Fruit fly (Drosophila melanogaster) whole organism, embryonic: ENCODE measurements around the gene CG17344.

Source experiments
- ATbp ChIP-seq: fragments of 200-800 bp; sonication (Bioruptor generic); optimal IDR thresholded peaks from 2 replicates; lab custom pipeline; 2017; ENCODE audit warnings: missing biosample characterization, mild to moderate bottlenecking, missing genetic modification characterization, missing genetic modification reagents
- Asciz ChIP-seq: fragments of 200-800 bp; sonication (Bioruptor generic); optimal IDR thresholded peaks from 2 replicates; lab custom pipeline; 2017; ENCODE audit warnings: missing biosample characterization, mild to moderate bottlenecking, missing genetic modification characterization, missing genetic modification reagents
- Bdp1 ChIP-seq: fragments of 200-800 bp; sonication (Bioruptor generic); optimal IDR thresholded peaks from 3 replicates; lab custom pipeline; 2016; ENCODE audit warnings: missing biosample characterization, missing genetic modification characterization
- C15 ChIP-seq: fragments of 200-800 bp; sonication (Bioruptor generic); IDR thresholded peaks from 3 replicates; pipeline ENCODE4 v1.3.6; 2022; ENCODE audit warnings: missing biosample characterization, missing genetic modification characterization
- CG11504 ChIP-seq: fragments of 200-800 bp; sonication (Bioruptor generic); optimal IDR thresholded peaks from 3 replicates; lab custom pipeline; 2019; ENCODE audit warnings: missing biosample characterization, mild to moderate bottlenecking, missing genetic modification characterization, moderate library complexity
- CG12219 ChIP-seq: fragments of 200-800 bp; sonication (Bioruptor generic); optimal IDR thresholded peaks from 3 replicates; lab custom pipeline; 2018; ENCODE audit warnings: missing biosample characterization, mild to moderate bottlenecking, missing genetic modification characterization
- CG12236 ChIP-seq: fragments of 200-800 bp; sonication (Bioruptor generic); optimal IDR thresholded peaks from 2 replicates; lab custom pipeline; 2016; ENCODE audit warnings: missing biosample characterization, missing genetic modification characterization
- CG13624 ChIP-seq: fragments of 200-800 bp; sonication (Bioruptor generic); optimal IDR thresholded peaks from 2 replicates; lab custom pipeline; 2016; ENCODE audit warnings: missing biosample characterization, missing genetic modification characterization
- CG14014 ChIP-seq: fragments of 200-800 bp; sonication (Bioruptor generic); IDR thresholded peaks from 2 replicates; pipeline ENCODE4 v1.3.6; 2022; ENCODE audit warnings: missing biosample characterization, missing genetic modification characterization
- CG1529 ChIP-seq: fragments of 200-800 bp; sonication (Bioruptor generic); optimal IDR thresholded peaks from 3 replicates; lab custom pipeline; 2018; ENCODE audit warnings: missing biosample characterization, missing genetic modification characterization
- CG15514 ChIP-seq: fragments of 200-800 bp; sonication (Bioruptor generic); optimal IDR thresholded peaks from 3 replicates; lab custom pipeline; 2017; ENCODE audit warnings: missing biosample characterization, missing genetic modification characterization, mild to moderate bottlenecking, moderate library complexity, missing genetic modification reagents
- CG1603 ChIP-seq: fragments of 200-800 bp; sonication (Bioruptor generic); optimal IDR thresholded peaks from 2 replicates; lab custom pipeline; 2019; ENCODE audit warnings: missing biosample characterization, mild to moderate bottlenecking, missing genetic modification characterization, moderate library complexity
- CG30403 ChIP-seq: fragments of 200-800 bp; sonication (Bioruptor generic); optimal IDR thresholded peaks from 3 replicates; lab custom pipeline; 2016; ENCODE audit warnings: missing biosample characterization, missing genetic modification characterization
- CG3163 ChIP-seq: fragments of 200-800 bp; sonication (Bioruptor generic); optimal IDR thresholded peaks from 3 replicates; lab custom pipeline; 2016; ENCODE audit warnings: missing biosample characterization, missing genetic modification characterization
- CG3847 ChIP-seq: fragments of 200-800 bp; sonication (Bioruptor generic); IDR thresholded peaks from 2 replicates; pipeline ENCODE4 v1.3.6; 2022; ENCODE audit warnings: missing biosample characterization, missing genetic modification characterization
- CG4328 ChIP-seq: fragments of 200-800 bp; sonication (Bioruptor generic); optimal IDR thresholded peaks from 3 replicates; lab custom pipeline; 2017; ENCODE audit warnings: missing biosample characterization, missing genetic modification reagents, missing genetic modification characterization
- CG6272 ChIP-seq: fragments of 200-800 bp; sonication (Bioruptor generic); IDR thresholded peaks from 2 replicates; pipeline ENCODE4 v1.3.6; 2022; ENCODE audit warnings: missing biosample characterization, missing genetic modification characterization
- CG6683 ChIP-seq: fragments of 200-800 bp; sonication (Bioruptor generic); optimal IDR thresholded peaks from 2 replicates; lab custom pipeline; 2017; ENCODE audit warnings: missing biosample characterization, mild to moderate bottlenecking, missing genetic modification characterization, missing genetic modification reagents
- CG8924 ChIP-seq: fragments of 200-800 bp; optimal IDR thresholded peaks from 3 replicates; lab custom pipeline; 2019; ENCODE audit warnings: missing biosample characterization, mild to moderate bottlenecking, missing genetic modification characterization, moderate library complexity
- Chrac-16 ChIP-seq: fragments of 200-800 bp; sonication (Bioruptor generic); optimal IDR thresholded peaks from 3 replicates; lab custom pipeline; 2016; ENCODE audit warnings: missing biosample characterization, missing genetic modification characterization
- Ets97D ChIP-seq: fragments of 200-800 bp; sonication (Bioruptor generic); optimal IDR thresholded peaks from 3 replicates; lab custom pipeline; 2016; ENCODE audit warnings: missing biosample characterization, missing genetic modification characterization
- Hey ChIP-seq: fragments of 200-800 bp; sonication (Bioruptor generic); optimal IDR thresholded peaks from 3 replicates; lab custom pipeline; 2018; ENCODE audit warnings: missing biosample characterization, mild to moderate bottlenecking, missing genetic modification characterization
- Hsf ChIP-seq: fragments of 200-800 bp; sonication (Bioruptor generic); optimal IDR thresholded peaks from 3 replicates; lab custom pipeline; 2016; ENCODE audit warnings: missing biosample characterization, missing genetic modification characterization
- MBD-R2 ChIP-seq: fragments of 200-800 bp; sonication (Bioruptor generic); IDR thresholded peaks from 2 replicates; pipeline ENCODE4 v1.3.6; 2022; ENCODE audit warnings: missing biosample characterization, missing genetic modification characterization
- MTF-1 ChIP-seq: fragments of 200-800 bp; sonication (Bioruptor generic); optimal IDR thresholded peaks from 2 replicates; lab custom pipeline; 2018; ENCODE audit warnings: missing biosample characterization, mild to moderate bottlenecking, missing genetic modification characterization, borderline replicate concordance
- Med ChIP-seq: fragments of 200-800 bp; sonication (Bioruptor generic); peaks from one replicate; lab custom pipeline; 2016; ENCODE audit warnings: missing biosample characterization, missing genetic modification characterization, mild to moderate bottlenecking, inconsistent platforms, moderate library complexity
- NfI ChIP-seq: fragments of 200-800 bp; sonication (Bioruptor generic); optimal IDR thresholded peaks from 3 replicates; lab custom pipeline; 2018; ENCODE audit warnings: missing biosample characterization, mild to moderate bottlenecking, missing genetic modification characterization, moderate library complexity
- Sox100B ChIP-seq: fragments of 200-800 bp; sonication (Bioruptor generic); optimal IDR thresholded peaks from 3 replicates; lab custom pipeline; 2018; ENCODE audit warnings: missing biosample characterization, mild to moderate bottlenecking, missing genetic modification characterization
- Sry-δ ChIP-seq: fragments of 200-800 bp; sonication (Bioruptor generic); optimal IDR thresholded peaks from 2 replicates; lab custom pipeline; 2016; ENCODE audit warnings: missing biosample characterization, missing genetic modification characterization
- Vsx1 ChIP-seq: fragments of 200-800 bp; sonication (Bioruptor generic); optimal IDR thresholded peaks from 2 replicates; lab custom pipeline; 2017; ENCODE audit warnings: missing biosample characterization, mild to moderate bottlenecking, missing genetic modification characterization, missing genetic modification reagents
- bsh ChIP-seq, 2 experiments: fragments of 200-800 bp; sonication (Bioruptor generic); optimal IDR thresholded peaks; 2 replicates each; lab custom pipeline; 2017 to 2018; ENCODE audit warnings: mild to moderate bottlenecking in 2 of 2, missing biosample characterization in 2 of 2, missing genetic modification characterization in 2 of 2, moderate library complexity in 1 of 2
- dati ChIP-seq: fragments of 200-800 bp; sonication (Bioruptor generic); IDR thresholded peaks from 2 replicates; pipeline ENCODE4 v1.3.6; 2022; ENCODE audit warnings: missing biosample characterization, missing genetic modification characterization
- ham ChIP-seq: fragments of 200-800 bp; sonication (Bioruptor generic); IDR thresholded peaks from 2 replicates; pipeline ENCODE4 v1.3.6; 2022; ENCODE audit warnings: missing biosample characterization, missing genetic modification characterization
- ken ChIP-seq: fragments of 200-800 bp; sonication (Bioruptor generic); IDR thresholded peaks from 3 replicates; pipeline ENCODE4 v1.3.6; 2022; ENCODE audit warnings: missing biosample characterization, missing genetic modification characterization
- lab ChIP-seq: fragments of 200-800 bp; sonication (Bioruptor generic); optimal IDR thresholded peaks from 3 replicates; lab custom pipeline; 2017; ENCODE audit warnings: missing biosample characterization, missing genetic modification characterization, mild to moderate bottlenecking, moderate library complexity, missing genetic modification reagents
- lov ChIP-seq, 2 experiments: fragments of 200-800 bp in 1 of 2; fragments of >200 bp in 1 of 2; sonication (Bioruptor generic) in 1 of 2; IDR thresholded peaks in 1 of 2; optimal IDR thresholded peaks in 1 of 2; 2 replicates in 1 of 2; 3 replicates in 1 of 2; pipeline versions ENCODE4 v1.3.6 to Lab custom; 2017 to 2022; ENCODE audit warnings: missing biosample characterization in 1 of 2, missing genetic modification characterization in 1 of 2
- nerfin-1 ChIP-seq: fragments of 200-800 bp; sonication (Bioruptor generic); optimal IDR thresholded peaks from 3 replicates; lab custom pipeline; 2019; ENCODE audit warnings: missing biosample characterization, mild to moderate bottlenecking, missing genetic modification characterization, moderate library complexity
- org-1 ChIP-seq: fragments of 200-800 bp; sonication (Bioruptor generic); optimal IDR thresholded peaks from 2 replicates; lab custom pipeline; 2017; ENCODE audit warnings: missing biosample characterization, missing genetic modification characterization
- pan ChIP-seq, 4 experiments: fragments of >200 bp in 3 of 4; fragments of 200-800 bp in 1 of 4; sonication (Bioruptor generic) in 1 of 4; optimal IDR thresholded peaks in 3 of 4; IDR thresholded peaks in 1 of 4; 2 replicates each; pipeline versions ENCODE4 v1.3.6 to Lab custom; 2017 to 2022; ENCODE audit warnings: missing biosample characterization in 2 of 4, missing genetic modification characterization in 2 of 4, mixed read lengths in 1 of 4
- pho ChIP-seq: fragments of 200-800 bp; sonication (Bioruptor generic); optimal IDR thresholded peaks from 2 replicates; lab custom pipeline; 2016; ENCODE audit warnings: missing biosample characterization, missing genetic modification characterization
- phol ChIP-seq: fragments of 200-800 bp; sonication (Bioruptor generic); optimal IDR thresholded peaks from 3 replicates; lab custom pipeline; 2018; ENCODE audit warnings: missing biosample characterization, mild to moderate bottlenecking, missing genetic modification characterization, moderate library complexity
- pnt ChIP-seq: fragments of 200-800 bp; sonication (Bioruptor generic); optimal IDR thresholded peaks from 3 replicates; lab custom pipeline; 2016; ENCODE audit warnings: missing biosample characterization, missing genetic modification characterization
- sna ChIP-seq: fragments of 200-800 bp; sonication (Bioruptor generic); IDR thresholded peaks from 2 replicates; pipeline ENCODE4 v1.3.6; 2022; ENCODE audit warnings: missing biosample characterization, missing genetic modification characterization; ENCODE audit not compliant: partially characterized antibody
- stwl ChIP-seq: fragments of 200-800 bp; sonication (Bioruptor generic); optimal IDR thresholded peaks from 3 replicates; lab custom pipeline; 2018; ENCODE audit warnings: missing biosample characterization, mild to moderate bottlenecking, missing genetic modification characterization, moderate library complexity
- wek ChIP-seq: fragments of 200-800 bp; sonication (Bioruptor generic); optimal IDR thresholded peaks from 3 replicates; lab custom pipeline; 2018; ENCODE audit warnings: missing biosample characterization, mild to moderate bottlenecking, missing genetic modification characterization, moderate library complexity

Gene CG17344

dm6 chr2L:19074099-19074828 is 27.6 kb upstream of the CG17344 start, which contains the start of gene CG17572 (continued):
- TF ChIP-seq lab (GFP tag; lab: Kevin White, UChicago) (no peak), Med (GFP tag; lab: Kevin White, UChicago) (no peak), CG14014 (GFP tag; lab: Robert Waterston, UW) (no peak), pan (optimal IDR thresholded peaks at IDR 0.05; lab: Kevin White, UChicago) (no peak), pan (GFP tag; optimal IDR thresholded peaks at IDR 0.05 in 1 of 2, IDR thresholded peaks at IDR 0.05 in 1 of 2) (no peak), CG30403 (GFP tag; lab: Kevin White, UChicago) (no peak), ken (no peak), CG4328 (GFP tag; lab: Kevin White, UChicago) (no peak), CG1529 (GFP tag; lab: Kevin White, UChicago) (no peak), CG3163 (GFP tag; lab: Kevin White, UChicago) (no peak), phol (tag; lab: Kevin White, UChicago) (peak; percentile 9), CG3847 (no peak), pho (GFP tag; lab: Kevin White, UChicago) (no peak), NfI (no peak), CG11504 (tag; lab: Kevin White, UChicago) (peak; percentile 23), CG12236 (no peak), nerfin-1 (tag; lab: Kevin White, UChicago) (no peak), ham (GFP tag; lab: Robert Waterston, UW) (no peak)
- TF ChIP-seq, all 482 proteins: peak for 7

- TF ChIP-seq pnt (GFP tag; lab: Kevin White, UChicago) (no peak), Sry-δ (no peak), Sox100B (no peak), CG6683 (GFP tag; lab: Kevin White, UChicago) (no peak), CG6272 (GFP tag; lab: Robert Waterston, UW) (no peak), CG15514 (GFP tag; lab: Kevin White, UChicago) (no peak), Hey (tag; lab: Kevin White, UChicago) (no peak), CG12219 (GFP tag; lab: Kevin White, UChicago) (no peak), C15 (GFP tag; lab: Robert Waterston, UW) (no peak), Hsf (GFP tag; lab: Kevin White, UChicago) (no peak), Vsx1 (no peak)
These were observed 22.9 kb upstream of the CG17344 start, which contains the start of gene CG10700 for dm6 chr2L:19078928-19079327. TSS of gene CG10700 (minus strand) at chr2L:19079028.

DNA sequence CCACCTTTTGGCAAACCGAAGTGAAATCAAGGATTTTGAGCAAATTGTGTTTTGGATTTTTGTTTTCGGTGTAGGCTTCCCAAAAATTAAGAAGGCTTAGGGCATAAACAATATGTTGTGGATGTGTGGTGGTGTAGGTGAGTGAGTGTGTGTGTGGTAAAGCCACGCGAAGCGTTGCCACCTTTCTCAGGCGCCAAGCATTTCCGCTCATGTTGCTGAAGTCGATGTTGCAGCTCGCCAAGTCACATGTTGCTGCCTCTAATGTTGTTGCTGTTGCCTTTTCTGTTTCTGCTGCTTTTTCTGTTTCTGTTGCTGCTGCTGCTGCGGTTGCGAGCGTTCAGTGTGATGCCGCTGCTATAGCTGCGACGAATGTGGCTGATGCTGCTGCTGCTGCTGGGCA is 22.1 kb upstream of the CG17344 start:
- TF ChIP-seq CG8924 (tag; lab: Kevin White, UChicago) (no peak), sna (GFP tag; lab: Robert Waterston, UW) (peak; percentile 35; the same call in 1 of the 2 replicates), stwl (tag; lab: Kevin White, UChicago) (peak; percentile 65), wek (peak; percentile 16), CG13624 (GFP tag; lab: Kevin White, UChicago) (no peak), CG11504 (tag; lab: Kevin White, UChicago) (peak; percentile 99), MTF-1 (GFP tag; lab: Kevin White, UChicago) (peak; percentile 27), Chrac-16 (GFP tag; lab: Kevin White, UChicago) (no peak), pho (GFP tag; lab: Kevin White, UChicago) (no peak), Ets97D (GFP tag; lab: Kevin White, UChicago) (peak; percentile 59), lov (optimal IDR thresholded peaks at IDR 0.05; lab: Kevin White, UChicago) (no peak), lov (GFP tag; IDR thresholded peaks at IDR 0.05; lab: Robert Waterston, UW) (0 out of 3 replicates have a peak, but pooled peaks have one; percentile 47), Asciz (GFP tag; lab: Kevin White, UChicago) (peak; percentile 31), Bdp1 (GFP tag; lab: Kevin White, UChicago) (no peak), CG12219 (GFP tag; lab: Kevin White, UChicago) (peak; percentile 25), bsh (GFP tag; optimal IDR thresholded peaks at IDR 0.05; lab: Kevin White, UChicago) (peak in 1 of 2 experiments; percentile 22), CG1603 (tag; lab: Kevin White, UChicago) (peak; percentile 33), Med (GFP tag; lab: Kevin White, UChicago) (peak; percentile 61), dati (GFP tag; lab: Robert Waterston, UW) (no peak), org-1 (GFP tag; lab: Kevin White, UChicago) (peak; percentile 7), ATbp (GFP tag; lab: Kevin White, UChicago) (peak; percentile 5), MBD-R2 (GFP tag; lab: Robert Waterston, UW) (0 out of 2 replicates have a peak, but pooled peaks have one; percentile 21)
